Fruit fly (Drosophila melanogaster): Measurements from ENCODE around the gene Rb97D.

DNA sequence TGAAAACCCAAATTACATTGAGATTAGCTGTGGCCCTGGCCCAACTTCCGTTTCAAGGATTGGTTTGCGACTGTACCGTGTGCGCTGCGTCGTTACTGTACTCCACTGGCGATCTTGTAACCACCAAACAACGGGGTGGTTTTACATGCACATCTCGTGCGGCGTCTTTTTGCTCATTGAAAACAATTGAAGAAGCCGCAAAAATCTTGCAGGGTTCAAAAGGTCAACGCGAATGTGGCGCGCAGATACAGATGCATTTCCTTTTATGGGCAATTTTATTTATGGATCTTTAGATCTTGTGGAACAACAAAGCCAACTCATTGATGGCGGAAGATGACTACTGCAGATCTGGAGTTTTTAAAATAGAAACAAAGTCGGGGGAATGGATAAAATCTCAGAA is 5.0 kb downstream of the Rb97D start:
- TF ChIP-seq kay (GFP tag; ENCODE audit: borderline replicate concordance) (no peak), toe (GFP tag; optimal IDR thresholded peaks at IDR 0.05) (no peak), cic (GFP tag; optimal IDR thresholded peaks at IDR 0.05) (no peak), pad (GFP tag; optimal IDR thresholded peaks at IDR 0.05) (no peak), Hr96 (GFP tag; optimal IDR thresholded peaks at IDR 0.05) (no peak), Mnt (GFP tag; optimal IDR thresholded peaks at IDR 0.05) (no peak), bab1 (GFP tag; optimal IDR thresholded peaks at IDR 0.05) (no peak), CG7045 (GFP tag; optimal IDR thresholded peaks at IDR 0.05) (no peak), ovo (GFP tag; optimal IDR thresholded peaks at IDR 0.05) (no peak), CG1620 (GFP tag; optimal IDR thresholded peaks at IDR 0.05) (no peak), CG11617 (GFP tag; optimal IDR thresholded peaks at IDR 0.05) (no peak), cnc (optimal IDR thresholded peaks at IDR 0.05) (no peak), Clk (GFP tag; optimal IDR thresholded peaks at IDR 0.05) (no peak), CG12768 (GFP tag; optimal IDR thresholded peaks at IDR 0.05) (no peak)

Data from whole organism, adult.